Worm (Caenorhabditis elegans) whole organism, L2 larva: ENCODE results near the gene C05B5.8.

Experiments used
- ZK546.5 ChIP-seq: sonication (generic microtip); optimal IDR thresholded peaks from 2 replicates; lab custom pipeline; 2017; ENCODE audit warnings: missing biosample characterization, missing genetic modification characterization
- ceh-82 ChIP-seq: fragments of 150-350 bp; optimal IDR thresholded peaks from 2 replicates; lab custom pipeline; 2014; ENCODE audit warnings: missing biosample characterization, missing genetic modification characterization
- egl-27 ChIP-seq: sonication (generic microtip); optimal IDR thresholded peaks from 3 replicates; lab custom pipeline; 2017; ENCODE audit warnings: missing biosample characterization, missing genetic modification reagents, missing genetic modification characterization
- lin-39 ChIP-seq: fragments of 150-350 bp; optimal IDR thresholded peaks from 2 replicates; lab custom pipeline; 2014; ENCODE audit warnings: missing biosample characterization, missing genetic modification reagents, missing genetic modification characterization
- mdl-1 ChIP-seq, 2 experiments: fragments of 150-350 bp in 1 of 2; sonication (generic microtip) in 1 of 2; optimal IDR thresholded peaks; 2 replicates each; lab custom pipeline; 2017; ENCODE audit warnings: missing biosample characterization in 2 of 2, missing genetic modification characterization in 2 of 2
- unc-55 ChIP-seq: fragments of 150-350 bp; sonication (generic microtip); optimal IDR thresholded peaks from 3 replicates; lab custom pipeline; 2014; ENCODE audit warnings: missing biosample characterization, missing genetic modification reagents, missing genetic modification characterization

DNA sequence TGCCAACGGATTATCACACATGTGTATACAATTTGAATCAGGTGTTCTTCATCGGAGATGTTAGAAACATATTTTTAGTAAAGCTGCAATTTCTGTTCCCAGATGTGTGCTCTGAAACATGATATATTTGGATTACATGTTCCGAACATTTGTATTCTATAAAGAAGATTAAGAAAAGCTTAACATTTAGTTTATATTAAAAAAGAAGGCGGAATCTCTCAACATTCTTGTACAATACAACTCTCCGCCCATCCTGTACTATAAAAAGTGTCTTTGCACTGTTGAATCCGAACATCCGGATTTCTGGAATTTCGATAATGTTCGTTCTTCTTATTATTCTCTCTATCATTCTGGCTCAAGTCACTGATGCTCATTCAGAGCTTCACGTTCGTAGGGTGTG lies 21.4 kb upstream of the C05B5.8 start, which contains the start of gene ins-23:
- TF ChIP-seq ceh-82 (no peak), egl-27 (tag; lab: Kevin White, UChicago) (no peak), mdl-1 (tag; optimal IDR thresholded peaks at IDR 0.05; lab: Kevin White, UChicago) (no peak), ZK546.5 (tag; lab: Kevin White, UChicago) (no peak), lin-39 (tag; lab: Kevin White, UChicago) (no peak), unc-55 (no peak)
